Fruit fly (Drosophila melanogaster) whole organism, embryonic: ENCODE results near the gene CG17732.

ENCODE experiments used
- Atf6 ChIP-seq: fragments of 200-800 bp; sonication (Bioruptor generic); IDR thresholded peaks from 2 replicates; pipeline ENCODE4 v1.3.6; 2022; ENCODE audit warnings: missing biosample characterization, missing genetic modification characterization
- CG10654 ChIP-seq: fragments of 200-800 bp; sonication (Bioruptor generic); optimal IDR thresholded peaks from 2 replicates; lab custom pipeline; 2016; ENCODE audit warnings: missing biosample characterization, missing genetic modification characterization
- CG10979 ChIP-seq: fragments of 200-800 bp; sonication (Bioruptor generic); optimal IDR thresholded peaks from 2 replicates; lab custom pipeline; 2018; ENCODE audit warnings: missing biosample characterization, mild to moderate bottlenecking, missing genetic modification characterization, moderate library complexity
- CG11696 ChIP-seq: fragments of 200-800 bp; sonication (Bioruptor generic); IDR thresholded peaks from 2 replicates; pipeline ENCODE4 v1.3.6; 2022; ENCODE audit warnings: missing biosample characterization, missing genetic modification characterization
- CG13287 ChIP-seq: fragments of 200-800 bp; sonication (Bioruptor generic); IDR thresholded peaks from 2 replicates; pipeline ENCODE4 v1.3.6; 2022; ENCODE audit warnings: missing biosample characterization, missing genetic modification characterization; ENCODE audit not compliant: partially characterized antibody
- CG13624 ChIP-seq: fragments of 200-800 bp; sonication (Bioruptor generic); optimal IDR thresholded peaks from 2 replicates; lab custom pipeline; 2016; ENCODE audit warnings: missing biosample characterization, missing genetic modification characterization
- CG13775 ChIP-seq: fragments of 200-800 bp; sonication (Bioruptor generic); optimal IDR thresholded peaks from 3 replicates; lab custom pipeline; 2017; ENCODE audit warnings: missing biosample characterization, mild to moderate bottlenecking, missing genetic modification characterization
- CG17385 ChIP-seq: fragments of 200-800 bp; sonication (Bioruptor generic); optimal IDR thresholded peaks from 3 replicates; lab custom pipeline; 2018; ENCODE audit warnings: missing biosample characterization, mild to moderate bottlenecking, missing genetic modification characterization
- CG18599 ChIP-seq: fragments of 200-800 bp; sonication (Bioruptor generic); optimal IDR thresholded peaks from 3 replicates; lab custom pipeline; 2017; ENCODE audit warnings: missing biosample characterization, missing genetic modification characterization, mild to moderate bottlenecking, moderate library complexity, missing genetic modification reagents
- CG2678 ChIP-seq: fragments of 200-800 bp; sonication (Bioruptor generic); optimal IDR thresholded peaks from 3 replicates; lab custom pipeline; 2019; ENCODE audit warnings: missing biosample characterization, mild to moderate bottlenecking, missing genetic modification characterization, moderate library complexity
- CG30403 ChIP-seq: fragments of 200-800 bp; sonication (Bioruptor generic); optimal IDR thresholded peaks from 3 replicates; lab custom pipeline; 2016; ENCODE audit warnings: missing biosample characterization, missing genetic modification characterization
- CG4328 ChIP-seq: fragments of 200-800 bp; sonication (Bioruptor generic); optimal IDR thresholded peaks from 3 replicates; lab custom pipeline; 2017; ENCODE audit warnings: missing biosample characterization, missing genetic modification reagents, missing genetic modification characterization
- CG4820 ChIP-seq: fragments of 200-800 bp; sonication (Bioruptor generic); optimal IDR thresholded peaks from 3 replicates; lab custom pipeline; 2016; ENCODE audit warnings: missing biosample characterization, missing genetic modification characterization
- CG4854 ChIP-seq: fragments of 200-800 bp; sonication (Bioruptor generic); optimal IDR thresholded peaks from 2 replicates; lab custom pipeline; 2016; ENCODE audit warnings: missing biosample characterization, missing genetic modification characterization, inconsistent platforms
- CG6765 ChIP-seq: fragments of 200-800 bp; sonication (Bioruptor generic); optimal IDR thresholded peaks from 3 replicates; lab custom pipeline; 2017; ENCODE audit warnings: missing biosample characterization, mild to moderate bottlenecking, missing genetic modification characterization
- CG9797 ChIP-seq: fragments of 200-800 bp; sonication (Bioruptor generic); optimal IDR thresholded peaks from 3 replicates; lab custom pipeline; 2018; ENCODE audit warnings: missing biosample characterization, mild to moderate bottlenecking, missing genetic modification characterization
- Chrac-16 ChIP-seq: fragments of 200-800 bp; sonication (Bioruptor generic); optimal IDR thresholded peaks from 3 replicates; lab custom pipeline; 2016; ENCODE audit warnings: missing biosample characterization, missing genetic modification characterization
- Deaf1 ChIP-seq: fragments of 200-800 bp; optimal IDR thresholded peaks from 3 replicates; lab custom pipeline; 2019; ENCODE audit warnings: missing biosample characterization, mild to moderate bottlenecking, missing genetic modification characterization, moderate library complexity
- Dek ChIP-seq: fragments of 200-800 bp; sonication (Bioruptor generic); optimal IDR thresholded peaks from 3 replicates; lab custom pipeline; 2019; ENCODE audit warnings: missing biosample characterization, mild to moderate bottlenecking, missing genetic modification characterization, moderate library complexity
- Dll ChIP-seq: fragments of 200-800 bp; sonication (Bioruptor generic); IDR thresholded peaks from 4 replicates; pipeline ENCODE4 v1.3.6; 2022; ENCODE audit warnings: missing biosample characterization, missing genetic modification characterization; ENCODE audit not compliant: partially characterized antibody
- Doc3 ChIP-seq: fragments of 200-800 bp; sonication (Bioruptor generic); IDR thresholded peaks from 3 replicates; pipeline ENCODE4 v1.3.6; 2022; ENCODE audit warnings: missing biosample characterization, missing genetic modification characterization; ENCODE audit not compliant: partially characterized antibody
- Hmr ChIP-seq: fragments of 200-800 bp; sonication (Bioruptor generic); optimal IDR thresholded peaks from 3 replicates; lab custom pipeline; 2017; ENCODE audit warnings: mild to moderate bottlenecking, missing biosample characterization, missing genetic modification reagents, missing genetic modification characterization
- Lpt ChIP-seq: fragments of >200 bp; optimal IDR thresholded peaks from 2 replicates; lab custom pipeline; 2018; ENCODE audit warnings: missing biosample characterization, missing genetic modification characterization
- MESR4 ChIP-seq: fragments of 200-800 bp; sonication (Bioruptor generic); optimal IDR thresholded peaks from 2 replicates; lab custom pipeline; 2018; ENCODE audit warnings: missing biosample characterization, mild to moderate bottlenecking, missing genetic modification characterization, moderate library complexity
- Neu2 ChIP-seq: fragments of 200-800 bp; sonication (Bioruptor generic); optimal IDR thresholded peaks from 3 replicates; lab custom pipeline; 2016; ENCODE audit warnings: missing biosample characterization, missing genetic modification characterization, borderline replicate concordance
- Rx ChIP-seq: fragments of 200-800 bp; sonication (Bioruptor generic); IDR thresholded peaks from 2 replicates; pipeline ENCODE4 v1.3.6; 2022; ENCODE audit warnings: missing biosample characterization, missing genetic modification characterization
- Six4 ChIP-seq: fragments of 200-800 bp; sonication (Bioruptor generic); optimal IDR thresholded peaks from 2 replicates; lab custom pipeline; 2016; ENCODE audit warnings: missing biosample characterization, missing genetic modification characterization
- Sox102F ChIP-seq: fragments of 200-800 bp; sonication (Bioruptor generic); optimal IDR thresholded peaks from 2 replicates; lab custom pipeline; 2018; ENCODE audit warnings: missing biosample characterization, mild to moderate bottlenecking, missing genetic modification characterization, moderate library complexity
- Stat92E ChIP-seq, 3 experiments: fragments of >200 bp in 2 of 3; fragments of 200-800 bp in 1 of 3; sonication (Bioruptor generic) in 1 of 3; optimal IDR thresholded peaks; 2 replicates each; lab custom pipeline; 2017 to 2019; ENCODE audit warnings: missing biosample characterization in 3 of 3, missing genetic modification characterization in 3 of 3, mild to moderate bottlenecking in 1 of 3, moderate library complexity in 1 of 3
- ase ChIP-seq: fragments of 200-800 bp; sonication (Bioruptor generic); IDR thresholded peaks from 3 replicates; pipeline ENCODE4 v1.3.6; 2022; ENCODE audit warnings: missing biosample characterization, missing genetic modification characterization
- az2 ChIP-seq: fragments of 200-800 bp; sonication (Bioruptor generic); optimal IDR thresholded peaks from 3 replicates; lab custom pipeline; 2016; ENCODE audit warnings: missing biosample characterization, missing genetic modification characterization
- bowl ChIP-seq: fragments of 200-800 bp; sonication (Bioruptor generic); IDR thresholded peaks from 2 replicates; pipeline ENCODE4 v1.3.6; 2022; ENCODE audit warnings: missing biosample characterization, missing genetic modification characterization
- ci ChIP-seq: fragments of 200-800 bp; sonication (Bioruptor generic); IDR thresholded peaks from 3 replicates; pipeline ENCODE4 v1.3.6; 2022; ENCODE audit warnings: missing biosample characterization, missing genetic modification characterization
- croc ChIP-seq: fragments of 200-800 bp; sonication (Bioruptor generic); conservative IDR thresholded peaks from 3 replicates; pipeline ENCODE4 v1.3.6; 2022; ENCODE audit warnings: missing biosample characterization, missing genetic modification characterization
- danr ChIP-seq: fragments of 200-800 bp; sonication (Bioruptor generic); IDR thresholded peaks from 2 replicates; pipeline ENCODE4 v1.3.6; 2022; ENCODE audit warnings: missing biosample characterization, missing genetic modification characterization
- dimm ChIP-seq: fragments of 200-800 bp; sonication (Bioruptor generic); IDR thresholded peaks from 2 replicates; pipeline ENCODE4 v1.3.6; 2022; ENCODE audit warnings: missing biosample characterization, missing genetic modification characterization
- hbn ChIP-seq: fragments of 200-800 bp; sonication (Bioruptor generic); IDR thresholded peaks from 2 replicates; pipeline ENCODE4 v1.3.6; 2022; ENCODE audit warnings: missing biosample characterization, missing genetic modification characterization; ENCODE audit not compliant: partially characterized antibody
- her ChIP-seq: fragments of 200-800 bp; sonication (Bioruptor generic); optimal IDR thresholded peaks from 2 replicates; lab custom pipeline; 2016; ENCODE audit warnings: missing biosample characterization, missing genetic modification characterization
- kah ChIP-seq: fragments of 200-800 bp; sonication (Bioruptor generic); optimal IDR thresholded peaks from 2 replicates; lab custom pipeline; 2018; ENCODE audit warnings: missing biosample characterization, mild to moderate bottlenecking, missing genetic modification characterization
- nau ChIP-seq: fragments of 200-800 bp; sonication (Bioruptor generic); optimal IDR thresholded peaks from 3 replicates; lab custom pipeline; 2017; ENCODE audit warnings: missing biosample characterization, mild to moderate bottlenecking, missing genetic modification characterization, missing genetic modification reagents
- nmo ChIP-seq: fragments of 200-800 bp; sonication (Bioruptor generic); optimal IDR thresholded peaks from 2 replicates; lab custom pipeline; 2018; ENCODE audit warnings: missing biosample characterization, mild to moderate bottlenecking, missing genetic modification characterization, moderate library complexity
- pum ChIP-seq: fragments of 200-800 bp; sonication (Bioruptor generic); optimal IDR thresholded peaks from 2 replicates; lab custom pipeline; 2016; ENCODE audit warnings: missing biosample characterization, missing genetic modification characterization
- ro ChIP-seq: fragments of 200-800 bp; sonication (Bioruptor generic); IDR thresholded peaks from 2 replicates; pipeline ENCODE4 v1.3.6; 2022; ENCODE audit warnings: missing biosample characterization, missing genetic modification characterization
- salm ChIP-seq: fragments of 200-800 bp; sonication (Bioruptor generic); optimal IDR thresholded peaks from 2 replicates; lab custom pipeline; 2018; ENCODE audit warnings: missing biosample characterization, mild to moderate bottlenecking, missing genetic modification characterization
- schlank ChIP-seq: fragments of 200-800 bp; sonication (Bioruptor generic); optimal IDR thresholded peaks from 2 replicates; lab custom pipeline; 2018; ENCODE audit warnings: missing biosample characterization, mild to moderate bottlenecking, missing genetic modification characterization
- sima ChIP-seq: fragments of 200-800 bp; sonication (Bioruptor generic); optimal IDR thresholded peaks from 2 replicates; lab custom pipeline; 2016; ENCODE audit warnings: missing biosample characterization, missing genetic modification characterization
- tin ChIP-seq: fragments of 200-800 bp; sonication (Bioruptor generic); optimal IDR thresholded peaks from 3 replicates; lab custom pipeline; 2016; ENCODE audit warnings: missing biosample characterization, missing genetic modification characterization
- vnd ChIP-seq: fragments of 200-800 bp; sonication (Bioruptor generic); IDR thresholded peaks from 3 replicates; pipeline ENCODE4 v1.3.6; 2022; ENCODE audit warnings: missing biosample characterization, missing genetic modification characterization; ENCODE audit not compliant: partially characterized antibody

The CG17732 gene

DNA sequence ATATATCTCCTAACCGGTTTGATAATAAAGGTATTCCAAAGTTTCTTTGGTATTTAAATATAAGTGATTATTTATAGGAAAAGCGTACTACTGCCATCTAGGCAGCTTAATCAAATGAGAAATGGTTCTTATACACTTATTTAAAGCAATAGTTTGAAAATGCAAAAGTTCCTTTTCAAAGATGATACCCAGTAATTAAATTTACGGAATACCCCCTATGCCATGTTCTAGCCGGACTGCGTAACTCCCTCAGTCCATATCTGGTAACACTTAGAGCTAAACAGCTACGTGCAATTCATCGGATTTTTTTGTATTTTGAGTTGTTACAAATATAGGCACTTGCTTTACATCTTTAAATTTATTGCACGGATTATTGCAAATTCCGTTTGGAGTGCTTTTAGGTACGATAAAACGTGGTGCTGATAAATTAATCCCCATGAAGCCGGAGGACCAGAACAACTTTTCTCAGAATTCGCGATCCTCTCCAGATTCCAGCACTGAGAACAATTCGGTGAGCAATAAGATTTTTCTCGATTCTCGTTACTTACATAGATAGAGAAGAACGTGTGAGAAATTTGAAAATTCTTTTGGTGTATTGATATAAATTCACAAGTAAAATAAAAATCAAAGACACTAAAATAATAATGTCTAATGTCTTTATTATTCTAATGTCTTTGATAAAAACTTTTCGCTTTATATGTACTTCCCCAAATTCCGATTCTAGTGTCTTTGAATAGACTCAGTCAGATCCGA is 21.2 kb downstream of the CG17732 start, which contains the start of gene CG7668 (continued):
- TF ChIP-seq Doc3 (GFP tag; lab: Robert Waterston, UW) (no peak), CG17385 (GFP tag; lab: Kevin White, UChicago) (peak; percentile 84), CG6765 (peak; percentile 76), Six4 (peak; percentile 85), Stat92E (GFP tag; optimal IDR thresholded peaks at IDR 0.05; lab: Kevin White, UChicago) (peak in 1 of 3 experiments; percentile 79), CG13624 (GFP tag; lab: Kevin White, UChicago) (peak; percentile 83), Atf6 (GFP tag; lab: Robert Waterston, UW) (peak; percentile 90), ro (GFP tag; lab: Robert Waterston, UW) (no peak), CG4854 (GFP tag; lab: Kevin White, UChicago) (peak; percentile 78), Dek (tag; lab: Kevin White, UChicago) (peak; percentile 88), CG9797 (GFP tag; lab: Kevin White, UChicago) (peak; percentile 63), dimm (no peak), CG13775 (GFP tag; lab: Kevin White, UChicago) (peak; percentile 84), bowl (GFP tag; lab: Robert Waterston, UW) (peak; percentile 86), CG10979 (tag; lab: Kevin White, UChicago) (peak; percentile 91), her (peak; percentile 81), vnd (GFP tag; lab: Robert Waterston, UW) (no peak), croc (peak; percentile 74), hbn (GFP tag; lab: Robert Waterston, UW) (no peak), az2 (GFP tag; lab: Kevin White, UChicago) (peak; percentile 91), Neu2 (GFP tag; lab: Kevin White, UChicago) (peak; percentile 8), Lpt (no peak), CG13287 (GFP tag; lab: Robert Waterston, UW) (peak; percentile 32; the same call in 1 of the 2 replicates), CG4820 (GFP tag; lab: Kevin White, UChicago) (peak; percentile 86), danr (GFP tag; lab: Robert Waterston, UW) (peak; percentile 77), CG4328 (GFP tag; lab: Kevin White, UChicago) (peak; percentile 87), CG2678 (tag; lab: Kevin White, UChicago) (peak; percentile 94), tin (GFP tag; lab: Kevin White, UChicago) (peak; percentile 87), sima (GFP tag; lab: Kevin White, UChicago) (peak; percentile 23), MESR4 (GFP tag; lab: Kevin White, UChicago) (peak; percentile 67), schlank (peak; percentile 84), Deaf1 (tag; lab: Kevin White, UChicago) (peak; percentile 66), Dll (GFP tag; lab: Robert Waterston, UW) (peak; percentile 33; the same call in 1 of the 4 replicates), ase (peak; percentile 77; the same call in 1 of the 3 replicates), ci (peak; percentile 97; the same call in 2 of the 3 replicates), Chrac-16 (peak; percentile 83), nau (peak; percentile 78), salm (peak; percentile 89), CG18599 (GFP tag; lab: Kevin White, UChicago) (peak; percentile 93), Sox102F (GFP tag; lab: Kevin White, UChicago) (peak; percentile 93), kah (peak; percentile 67), Hmr (GFP tag; lab: Kevin White, UChicago) (peak; percentile 94), pum (peak; percentile 87), CG10654 (peak; percentile 84), CG11696 (peak; percentile 87), nmo (peak; percentile 90), CG30403 (GFP tag; lab: Kevin White, UChicago) (peak; percentile 90), Rx (GFP tag; lab: Robert Waterston, UW) (peak; percentile 89)
